Worm (Caenorhabditis elegans): ENCODE results near the gene C07C7.1.

Gene C07C7.1

DNA sequence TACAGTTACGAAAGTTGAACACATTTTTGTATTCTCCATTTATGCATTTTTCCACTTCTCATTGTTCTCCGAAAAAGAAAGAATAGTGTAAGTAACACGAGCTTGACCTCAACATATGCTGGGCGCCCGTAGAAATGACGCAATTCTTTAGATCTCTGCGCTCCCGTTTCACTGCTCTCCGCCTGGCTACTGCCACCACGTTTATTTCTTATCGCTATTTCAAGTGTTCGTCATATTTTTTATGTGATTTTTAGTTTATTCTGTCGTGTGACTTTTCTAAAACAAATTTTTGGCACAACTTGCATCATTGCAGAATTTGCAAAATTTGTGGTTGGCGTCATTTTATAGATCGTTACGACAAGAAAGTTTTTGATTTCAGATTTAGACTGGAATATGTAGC is 32.3 kb downstream of the C07C7.1 start:
- TF ChIP-seq nhr-129 (tag; optimal IDR thresholded peaks at IDR 0.05) (peak; percentile 74), unc-62 (GFP tag; optimal IDR thresholded peaks at IDR 0.05) (no peak), sma-9 (GFP tag; optimal IDR thresholded peaks at IDR 0.05) (peak; percentile 36), sma-9 (tag; optimal IDR thresholded peaks at IDR 0.05) (no peak), nhr-237 (tag; optimal IDR thresholded peaks at IDR 0.05) (no peak), fos-1 (tag; optimal IDR thresholded peaks at IDR 0.05) (peak; percentile 69)

DNA sequence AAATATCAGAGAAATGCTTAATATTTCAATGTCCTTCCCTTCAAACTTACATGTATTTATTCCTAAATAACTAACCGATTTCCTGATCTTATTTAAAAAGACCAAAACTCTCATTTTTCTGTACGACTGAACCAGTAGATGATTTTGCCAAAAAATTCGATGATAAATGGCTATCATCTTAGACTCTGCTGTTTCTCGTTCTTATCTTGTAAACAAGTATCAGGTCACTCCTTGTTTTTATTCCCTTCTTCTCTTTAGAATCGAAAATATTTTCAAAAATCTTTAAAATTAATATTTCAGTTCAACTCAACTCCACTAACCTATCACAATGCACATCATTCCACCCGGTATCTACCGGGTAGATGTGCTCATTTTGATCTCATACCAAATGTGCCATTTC is 32.8 kb downstream of the C07C7.1 start, which contains the start of gene C46C2.2:
TSS of gene C46C2.2 (plus strand) at position 301 of the 400 bp plus-strand sequence.
- TF ChIP-seq peb-1 (tag; optimal IDR thresholded peaks at IDR 0.05) (no peak), skn-1 (tag; optimal IDR thresholded peaks at IDR 0.05) (no peak), gmeb-1 (tag; optimal IDR thresholded peaks at IDR 0.05) (no peak), lin-39 (tag; optimal IDR thresholded peaks at IDR 0.05) (no peak), ztf-4 (tag; optimal IDR thresholded peaks at IDR 0.05) (no peak), nhr-10 (tag; optimal IDR thresholded peaks at IDR 0.05) (no peak), nhr-23 (tag; optimal IDR thresholded peaks at IDR 0.05) (no peak), nhr-11 (tag; optimal IDR thresholded peaks at IDR 0.05) (no peak), ceh-82 (tag; optimal IDR thresholded peaks at IDR 0.05) (no peak)

DNA sequence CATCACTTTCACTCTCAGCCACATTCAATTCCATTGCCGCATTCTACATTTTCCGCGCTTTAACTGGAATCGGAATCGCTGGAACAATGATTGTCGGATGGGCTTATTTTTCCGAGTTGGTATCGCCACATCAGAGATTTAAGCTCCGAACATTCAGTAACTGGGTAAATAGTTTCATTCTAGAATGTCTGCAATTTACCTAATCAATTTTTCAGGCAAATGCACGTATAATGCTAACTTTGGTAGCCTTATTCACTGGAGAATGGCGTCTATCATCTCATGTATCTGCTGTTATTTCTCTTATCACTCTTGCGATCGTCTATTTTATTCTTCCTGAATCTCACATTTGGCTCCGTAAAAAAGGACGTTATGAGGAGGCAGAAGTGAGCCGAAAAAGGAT is 33.8 kb downstream of the C07C7.1 start:
- no peak for TF ChIP-seq gmeb-1 (tag; optimal IDR thresholded peaks at IDR 0.05)
- TF ChIP-seq nhr-237 (tag; optimal IDR thresholded peaks at IDR 0.05) = no peak
- no peak for TF ChIP-seq C34F6.9 (tag; optimal IDR thresholded peaks at IDR 0.05)
- no peak for TF ChIP-seq mdl-1 (tag; optimal IDR thresholded peaks at IDR 0.05)
- no peak for TF ChIP-seq fos-1 (tag; optimal IDR thresholded peaks at IDR 0.05)
- TF ChIP-seq ztf-4 (tag; optimal IDR thresholded peaks at IDR 0.05) = no peak

- TF ChIP-seq ama-1 (optimal IDR thresholded peaks at IDR 0.05) = no peak
- no peak for TF ChIP-seq mbf-1 (tag; optimal IDR thresholded peaks at IDR 0.05)
- TF ChIP-seq ceh-82 (tag; optimal IDR thresholded peaks at IDR 0.05) = no peak
- no peak for TF ChIP-seq gmeb-1 (tag; optimal IDR thresholded peaks at IDR 0.05)
- TF ChIP-seq nhr-12 (tag; optimal IDR thresholded peaks at IDR 0.05) = no peak
- TF ChIP-seq aly-2 (tag; optimal IDR thresholded peaks at IDR 0.05) = no peak
- no peak for TF ChIP-seq unc-55 (GFP tag; optimal IDR thresholded peaks at IDR 0.05)
- TF ChIP-seq snpc-4 (tag; optimal IDR thresholded peaks at IDR 0.05) = no peak
- no peak for TF ChIP-seq mdl-1 (tag; optimal IDR thresholded peaks at IDR 0.05)
- no peak for TF ChIP-seq nhr-6 (tag; optimal IDR thresholded peaks at IDR 0.05)
- TF ChIP-seq nhr-25 (tag; optimal IDR thresholded peaks at IDR 0.05) = no peak
- no peak for TF ChIP-seq skn-1 (tag; optimal IDR thresholded peaks at IDR 0.05)
- TF ChIP-seq nhr-77 (tag; optimal IDR thresholded peaks at IDR 0.05) = no peak
- no peak for TF ChIP-seq elt-3 (tag; optimal IDR thresholded peaks at IDR 0.05)
- no peak for TF ChIP-seq lin-39 (tag; optimal IDR thresholded peaks at IDR 0.05)
These were observed 40.2 kb downstream of the C07C7.1 start, which contains the start of gene C46C2.3 for ce11 chrIV:9224825-9225224. Gene C46C2.3 (plus strand): TSS chrIV:9225125.

DNA sequence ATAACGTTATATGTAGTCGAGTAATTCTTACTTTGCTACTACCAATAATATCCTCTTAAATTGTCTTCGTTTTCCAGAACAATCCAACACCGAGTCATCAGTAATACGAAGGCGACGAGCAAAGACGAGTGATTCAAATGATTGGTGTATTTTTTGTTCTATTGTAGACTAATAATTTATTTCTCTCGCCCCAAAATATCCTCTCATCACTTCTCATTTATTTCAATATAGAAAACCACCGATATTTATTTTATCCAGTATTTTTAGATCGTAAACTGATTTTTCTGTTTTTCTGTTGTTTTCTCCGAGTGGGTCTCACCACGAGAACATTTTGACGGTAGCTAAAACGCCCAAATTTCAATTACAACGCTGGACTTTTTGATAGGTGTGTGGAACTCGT is 43.0 kb downstream of the C07C7.1 start:
- TF ChIP-seq zag-1 (tag; optimal IDR thresholded peaks at IDR 0.05) (no peak), unc-55 (GFP tag; optimal IDR thresholded peaks at IDR 0.05) (no peak), nhr-237 (tag; optimal IDR thresholded peaks at IDR 0.05) (no peak), C34F6.9 (tag; optimal IDR thresholded peaks at IDR 0.05) (no peak), nhr-10 (tag; optimal IDR thresholded peaks at IDR 0.05) (no peak), mdl-1 (tag; optimal IDR thresholded peaks at IDR 0.05) (no peak), fos-1 (tag; optimal IDR thresholded peaks at IDR 0.05) (no peak), F13H6.1 (tag; optimal IDR thresholded peaks at IDR 0.05) (no peak), sma-9 (GFP tag; optimal IDR thresholded peaks at IDR 0.05) (no peak), sma-9 (tag; optimal IDR thresholded peaks at IDR 0.05) (no peak), gmeb-1 (tag; optimal IDR thresholded peaks at IDR 0.05) (no peak), mbf-1 (tag; optimal IDR thresholded peaks at IDR 0.05) (no peak), elt-1 (tag; optimal IDR thresholded peaks at IDR 0.05) (no peak), elt-3 (tag; optimal IDR thresholded peaks at IDR 0.05) (no peak), nhr-6 (tag; optimal IDR thresholded peaks at IDR 0.05) (no peak), ama-1 (optimal IDR thresholded peaks at IDR 0.05) (no peak), unc-62 (GFP tag; optimal IDR thresholded peaks at IDR 0.05) (no peak), ztf-4 (tag; optimal IDR thresholded peaks at IDR 0.05) (no peak), lin-13 (GFP tag; optimal IDR thresholded peaks at IDR 0.05) (no peak), nhr-21 (tag; optimal IDR thresholded peaks at IDR 0.05) (no peak), sma-3 (GFP tag; optimal IDR thresholded peaks at IDR 0.05) (no peak)
